Worm (Caenorhabditis elegans): Measurements from ENCODE around the gene M01D1.12.

ce11 chrII:982842-983241 is 43.9 kb upstream of the M01D1.12 start, which contains the start of gene srh-274:
- TF ChIP-seq ama-1 (optimal IDR thresholded peaks at IDR 0.05) (no peak), tbx-11 (GFP tag; IDR thresholded peaks at IDR 0.05) (no peak)

Data from whole organism, early embryonic.